Fruit fly (Drosophila melanogaster) Kc167 (cell line): ENCODE results near the gene strat.

Experiments used
- h ChIP-seq: fragments of >200 bp; optimal IDR thresholded peaks from 3 replicates; lab custom pipeline; 2018; ENCODE audit warnings: missing external identifiers
- psq ChIP-seq: fragments of >200 bp; optimal IDR thresholded peaks from 2 replicates; lab custom pipeline; 2017; ENCODE audit warnings: missing external identifiers

DNA sequence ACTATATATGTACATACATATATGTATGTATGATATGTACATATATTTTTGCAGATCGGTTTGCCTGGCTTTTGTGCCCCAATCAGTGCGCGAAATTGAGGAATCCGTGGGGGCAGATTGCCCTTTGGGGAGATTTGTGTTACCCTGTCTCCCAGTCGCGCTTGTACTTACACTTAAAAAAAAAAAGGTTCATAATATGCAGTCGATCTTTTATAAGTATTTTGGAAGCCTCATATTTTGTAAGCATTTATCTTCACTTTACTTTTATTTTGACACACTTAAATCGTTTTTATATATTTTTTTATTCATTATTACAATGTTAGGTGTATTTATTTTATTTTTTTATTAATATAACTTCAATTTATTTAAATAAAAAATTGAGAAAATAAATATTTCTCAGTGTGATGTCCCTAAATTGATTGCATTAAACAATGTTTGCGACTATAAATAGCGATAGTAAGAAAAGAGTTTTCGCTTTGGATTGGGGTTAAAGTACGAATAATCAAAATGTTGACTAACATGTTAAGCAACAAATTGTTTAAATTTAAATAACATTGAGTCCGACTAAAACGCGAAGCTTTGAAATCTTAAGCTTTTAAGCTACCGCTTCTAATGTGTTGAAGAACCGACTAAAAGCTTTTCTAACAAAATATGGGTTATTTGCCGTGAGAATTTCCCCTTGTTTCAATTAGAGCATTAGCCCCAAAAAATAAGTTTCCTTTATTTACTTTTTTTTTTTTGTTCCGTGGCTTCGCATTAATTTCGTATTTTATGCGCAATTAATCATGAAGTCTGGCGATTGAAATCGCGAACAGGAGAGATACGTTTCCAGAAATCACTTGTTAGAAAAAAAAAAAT lies 6.5 kb downstream of the strat start:
- TF ChIP-seq psq (no peak), h (no peak)
